Worm (Caenorhabditis elegans): ENCODE results near the gene F42G2.2.

ce11 chrII:2431972-2432371, 10.0 kb downstream of the F42G2.2 start, which contains the start of gene ceh-86:
- TF ChIP-seq sea-1 (GFP tag; conservative IDR thresholded peaks at IDR 0.05) (no peak), aly-1 (tag; optimal IDR thresholded peaks at IDR 0.05) (no peak), ets-7 (tag; optimal IDR thresholded peaks at IDR 0.05) (no peak), ceh-13 (GFP tag; optimal IDR thresholded peaks at IDR 0.05) (no peak), ama-1 (optimal IDR thresholded peaks at IDR 0.05) (no peak), hmbx-1 (tag; optimal IDR thresholded peaks at IDR 0.05) (no peak), scrt-1 (GFP tag; IDR thresholded peaks at IDR 0.05) (no peak), F13C5.2 (tag; optimal IDR thresholded peaks at IDR 0.05) (no peak), flt-1 (GFP tag; IDR thresholded peaks at IDR 0.05) (no peak), tra-4 (tag; optimal IDR thresholded peaks at IDR 0.05) (no peak), tbx-37 (GFP tag; conservative IDR thresholded peaks at IDR 0.05) (no peak), hmg-4 (GFP tag; optimal IDR thresholded peaks at IDR 0.05) (no peak), pes-1 (GFP tag; IDR thresholded peaks at IDR 0.05) (no peak)
